Fruit fly (Drosophila melanogaster): ENCODE measurements around the gene CtsL4.

DNA sequence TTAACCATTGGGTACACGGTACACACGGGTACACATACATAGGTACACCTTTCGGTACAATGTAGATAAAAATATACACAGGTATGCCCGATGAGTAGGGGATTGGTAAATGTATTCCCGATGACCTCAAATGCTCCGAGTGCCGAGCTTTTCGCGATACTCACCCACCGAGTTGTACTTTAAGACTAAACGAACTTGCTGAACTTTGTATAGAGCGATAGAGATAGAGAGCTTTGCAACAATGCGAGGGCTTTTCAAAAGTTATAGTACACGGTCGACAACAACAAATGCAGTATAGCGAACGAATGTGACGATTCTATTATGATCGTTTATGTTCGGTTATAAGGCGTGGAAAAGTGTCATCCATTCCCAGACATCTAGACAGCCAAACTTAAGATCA is 34.8 kb downstream of the CtsL4 start:
- TF ChIP-seq CG10209 (GFP tag; optimal IDR thresholded peaks at IDR 0.05) (no peak), D (optimal IDR thresholded peaks at IDR 0.05) (no peak), D (GFP tag; optimal IDR thresholded peaks at IDR 0.05) (no peak), gcm (GFP tag; optimal IDR thresholded peaks at IDR 0.05) (no peak), Hmx (GFP tag; optimal IDR thresholded peaks at IDR 0.05) (no peak), Hr39 (optimal IDR thresholded peaks at IDR 0.05) (no peak), bowl (GFP tag; IDR thresholded peaks at IDR 0.05) (no peak), CG8478 (optimal IDR thresholded peaks at IDR 0.05) (no peak), vfl (GFP tag; optimal IDR thresholded peaks at IDR 0.05) (no peak), lmd (GFP tag; IDR thresholded peaks at IDR 0.05) (no peak)
